Fruit fly (Drosophila melanogaster) Kc167 (cell line): ENCODE results near the gene CG14866.

ENCODE experiments used
- Sin3A ChIP-seq: fragments of >200 bp; optimal IDR thresholded peaks from 2 replicates; lab custom pipeline; 2018; ENCODE audit warnings: missing external identifiers
- h ChIP-seq: fragments of >200 bp; optimal IDR thresholded peaks from 3 replicates; lab custom pipeline; 2018; ENCODE audit warnings: missing external identifiers
- ttk ChIP-seq: sonication (Bioruptor generic); optimal IDR thresholded peaks from 2 replicates; lab custom pipeline; 2017; ENCODE audit warnings: missing external identifiers

DNA sequence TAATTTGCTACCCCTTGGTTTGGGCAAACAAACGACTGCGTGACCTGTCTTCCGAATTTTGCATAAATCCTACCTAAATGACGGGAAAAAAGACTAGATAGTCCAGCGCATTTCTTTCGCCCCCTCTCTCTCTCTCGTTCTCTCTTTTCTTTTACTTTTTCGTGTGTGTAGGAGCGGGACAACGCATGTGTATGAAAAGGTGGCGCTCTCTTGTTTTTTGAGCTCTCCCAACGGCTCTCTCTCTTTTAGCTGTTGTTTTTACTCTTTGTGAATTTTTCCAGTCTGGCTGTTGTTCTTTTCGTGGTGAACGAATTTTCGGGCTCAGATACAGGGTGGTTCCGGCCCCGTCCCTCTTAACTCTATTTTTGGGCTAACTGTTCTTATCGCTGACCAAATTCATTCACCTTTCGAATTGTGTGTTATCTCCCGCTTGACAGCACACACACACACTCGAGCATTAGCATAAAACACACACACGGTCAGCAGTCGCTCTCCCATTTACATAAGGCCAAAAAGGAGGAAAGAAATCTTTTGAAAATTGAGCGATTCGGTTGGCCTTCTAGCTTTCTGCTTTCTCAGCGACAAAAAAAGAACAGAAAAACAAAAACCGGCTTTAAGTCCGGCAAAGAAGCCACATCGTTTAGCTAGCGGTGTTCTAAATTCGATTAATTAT is 24.6 kb upstream of the CG14866 start:
- TF ChIP-seq ttk (lab: Kevin White, UChicago): no peak
- TF ChIP-seq Sin3A (lab: Kevin White, UChicago): no peak
- TF ChIP-seq h (lab: Kevin White, UChicago): no peak
